Worm (Caenorhabditis elegans): ENCODE measurements around the gene C43F9.5.
A peak's percentile ranks its signal among the peaks of the same experiment; 100 is the strongest.

The C43F9.5 gene

DNA sequence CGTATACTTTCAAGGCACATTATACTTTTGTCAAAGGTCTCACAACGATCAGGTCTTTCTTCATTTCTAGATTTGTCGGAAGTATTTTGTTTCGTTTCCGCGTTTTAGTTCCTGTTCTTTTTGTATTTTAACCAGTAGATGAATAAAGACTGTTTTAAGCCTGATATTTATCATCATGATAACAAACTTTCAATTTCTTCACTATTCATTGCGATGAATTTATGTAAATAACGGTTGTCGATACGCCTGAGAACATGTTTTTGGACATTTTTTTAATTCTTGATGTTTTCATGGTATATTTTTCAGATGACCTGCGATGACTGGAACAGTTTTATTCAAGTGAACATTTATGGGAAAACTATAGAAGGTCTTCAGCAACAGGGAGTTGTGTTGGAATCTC lies 32.1 kb downstream of the C43F9.5 start, which contains the start of gene zim-3:
Gene zim-3 (plus strand): TSS at position 301 of the 400 bp plus-strand sequence.
- no peak for TF ChIP-seq elt-2 (tag; optimal IDR thresholded peaks at IDR 0.05)
- TF ChIP-seq ceh-9 (tag; optimal IDR thresholded peaks at IDR 0.05): no peak
- TF ChIP-seq mdl-1 (tag; optimal IDR thresholded peaks at IDR 0.05): no peak
- TF ChIP-seq fkh-2 (tag; optimal IDR thresholded peaks at IDR 0.05): no peak
- TF ChIP-seq elt-3 (tag; optimal IDR thresholded peaks at IDR 0.05): no peak
- no peak for TF ChIP-seq nfya-1 (tag; optimal IDR thresholded peaks at IDR 0.05; ENCODE audit: insufficient read depth)
- TF ChIP-seq jun-1 (tag; optimal IDR thresholded peaks at IDR 0.05): no peak
- TF ChIP-seq ama-1 (optimal IDR thresholded peaks at IDR 0.05): no peak
- TF ChIP-seq skn-1 (tag; optimal IDR thresholded peaks at IDR 0.05): no peak
- TF ChIP-seq elt-1 (tag; optimal IDR thresholded peaks at IDR 0.05): no peak
- no peak for TF ChIP-seq nhr-11 (tag; optimal IDR thresholded peaks at IDR 0.05)
- no peak for TF ChIP-seq nhr-25 (tag; optimal IDR thresholded peaks at IDR 0.05)
- no peak for TF ChIP-seq lin-15B (tag; optimal IDR thresholded peaks at IDR 0.05)
- no peak for TF ChIP-seq ceh-28 (tag; optimal IDR thresholded peaks at IDR 0.05)

DNA sequence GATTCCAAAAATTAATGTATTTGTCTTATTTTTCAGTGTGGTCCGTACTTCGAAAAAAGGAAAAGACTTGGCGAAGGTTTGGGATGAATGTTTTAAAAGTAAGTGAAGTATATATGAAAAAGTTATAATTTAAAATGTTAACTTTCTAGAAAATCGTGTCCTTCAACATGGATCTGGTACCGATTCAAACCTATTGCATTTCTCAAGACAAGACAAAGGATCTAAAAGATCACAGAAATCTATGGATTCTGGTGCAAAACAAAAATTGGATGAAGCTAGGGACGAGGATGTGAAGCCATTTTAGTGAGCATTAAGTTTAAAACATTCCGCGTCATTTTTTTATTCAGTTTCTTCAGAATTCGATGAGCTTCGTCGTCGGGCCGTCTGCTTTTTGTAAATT lies 35.6 kb downstream of the C43F9.5 start, which contains the start of gene zim-2:
Gene zim-2 (plus strand): TSS at position 301 of the 400 bp plus-strand sequence.
- no peak for TF ChIP-seq tbx-2 (tag; optimal IDR thresholded peaks at IDR 0.05)

DNA sequence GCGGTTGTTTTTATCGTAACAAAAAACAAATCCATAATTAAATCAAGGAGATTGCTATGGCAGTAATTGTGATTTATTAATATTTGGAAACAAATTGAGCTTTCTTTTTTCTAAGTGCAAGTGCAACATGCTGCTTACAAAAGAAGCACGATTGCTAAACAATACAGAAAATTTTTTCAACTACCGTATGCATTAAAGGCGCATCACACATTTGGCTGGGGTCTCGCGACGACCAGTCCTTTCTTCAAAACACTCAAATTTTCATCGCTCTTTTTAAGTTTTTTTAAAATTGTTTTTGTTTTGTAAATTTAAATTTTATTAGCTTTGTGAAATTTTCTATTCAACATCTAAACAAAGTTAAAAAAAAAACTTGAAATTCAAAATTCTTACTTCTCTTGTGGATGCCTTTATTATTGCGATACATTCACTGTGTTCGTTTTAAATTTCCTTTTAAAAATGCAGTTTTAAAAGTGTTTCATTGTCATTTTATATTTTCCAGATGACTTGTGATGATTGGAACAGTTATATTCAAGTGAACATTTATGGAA lies 43.9 kb downstream of the C43F9.5 start, which contains the start of gene zim-1:
Gene zim-1 (plus strand): TSS at position 498 of the 548 bp plus-strand sequence.
- TF ChIP-seq daf-12 (tag; optimal IDR thresholded peaks at IDR 0.05): no peak
- no peak for TF ChIP-seq nhr-28 (tag; optimal IDR thresholded peaks at IDR 0.05)
- TF ChIP-seq ceh-16 (tag; optimal IDR thresholded peaks at IDR 0.05): no peak
- no peak for TF ChIP-seq snpc-4 (tag; optimal IDR thresholded peaks at IDR 0.05)
- no peak for TF ChIP-seq ama-1 (optimal IDR thresholded peaks at IDR 0.05)
- no peak for TF ChIP-seq mdl-1 (tag; optimal IDR thresholded peaks at IDR 0.05)
- no peak for TF ChIP-seq nhr-77 (tag; optimal IDR thresholded peaks at IDR 0.05)
- TF ChIP-seq egl-27 (tag; optimal IDR thresholded peaks at IDR 0.05): no peak
- TF ChIP-seq mml-1 (tag; optimal IDR thresholded peaks at IDR 0.05): no peak

DNA sequence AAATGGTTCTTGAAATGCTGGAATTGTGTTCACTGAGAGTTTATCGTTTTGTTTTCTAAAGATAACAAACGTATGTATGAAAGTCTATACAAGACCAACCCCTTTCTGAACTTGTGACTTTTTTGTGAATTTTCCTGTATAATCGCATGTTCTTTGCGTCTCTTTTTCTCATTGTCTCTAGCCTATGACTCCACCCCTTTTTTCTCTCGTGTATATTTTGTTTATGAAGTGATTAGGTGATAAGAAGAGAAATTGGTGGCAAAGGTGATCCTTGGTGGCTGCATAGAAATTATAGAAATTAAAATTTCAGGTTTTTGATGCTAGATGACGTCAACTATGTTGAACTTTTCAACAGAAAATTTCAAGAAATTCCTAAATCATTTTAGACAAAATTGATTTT lies 45.5 kb downstream of the C43F9.5 start, which contains the start of gene T07G12.5:
Gene T07G12.5 (minus strand): TSS at position 101 of the 400 bp plus-strand sequence.
- TF ChIP-seq zag-1 (tag; optimal IDR thresholded peaks at IDR 0.05): no peak
- TF ChIP-seq aly-2 (tag; optimal IDR thresholded peaks at IDR 0.05): no peak
- TF ChIP-seq elt-2 (tag; optimal IDR thresholded peaks at IDR 0.05): peak; percentile 40
- no peak for TF ChIP-seq fos-1 (tag; optimal IDR thresholded peaks at IDR 0.05)

DNA sequence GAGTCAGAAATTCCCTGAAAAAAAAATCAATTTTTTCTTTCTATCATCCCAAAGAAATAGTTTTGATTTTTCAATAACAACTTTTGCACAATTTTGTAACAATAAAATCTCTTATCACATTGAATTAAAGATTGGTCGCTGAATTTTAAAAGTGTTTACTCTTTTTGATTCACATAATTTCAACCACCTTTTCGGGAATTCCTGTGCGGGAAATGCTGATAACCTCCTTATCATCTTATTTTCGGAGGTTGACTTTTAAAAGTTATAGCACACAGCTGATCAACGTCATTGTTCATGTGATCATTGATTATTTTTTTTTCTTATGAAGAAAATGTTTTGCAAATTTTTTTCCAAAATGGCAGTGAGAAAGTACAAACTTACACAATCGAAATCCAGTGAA lies 47.2 kb downstream of the C43F9.5 start:
- peak; percentile 32 for TF ChIP-seq pha-4 (tag; optimal IDR thresholded peaks at IDR 0.05)
- peak; percentile 84 for TF ChIP-seq elt-2 (tag; optimal IDR thresholded peaks at IDR 0.05)
- TF ChIP-seq jun-1 (tag; optimal IDR thresholded peaks at IDR 0.05): peak; percentile 66
- peak; percentile 76 for TF ChIP-seq pqm-1 (tag; optimal IDR thresholded peaks at IDR 0.05)
- TF ChIP-seq ztf-11 (tag; optimal IDR thresholded peaks at IDR 0.05): no peak

DNA sequence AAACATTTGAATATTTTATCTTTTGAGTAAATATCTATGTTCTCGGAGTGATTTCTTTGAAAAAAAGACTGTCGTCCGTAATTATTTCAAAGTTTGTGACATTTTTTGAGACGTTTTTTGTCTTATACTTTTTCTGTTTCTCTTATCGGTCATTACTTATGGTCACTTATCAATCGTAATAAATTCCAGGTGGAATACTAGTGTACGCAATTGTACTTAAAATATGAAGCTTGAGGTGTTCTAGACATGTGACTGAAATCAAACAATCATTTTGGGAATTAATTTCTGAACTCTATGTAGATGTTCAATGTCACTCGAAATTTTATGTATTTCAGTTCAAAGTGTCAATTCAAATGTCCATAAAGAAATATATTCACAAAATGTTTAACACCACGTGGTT lies 48.3 kb downstream of the C43F9.5 start:
- TF ChIP-seq lsy-12 (tag; optimal IDR thresholded peaks at IDR 0.05) (no peak), R02D3.7 (tag; optimal IDR thresholded peaks at IDR 0.05) (no peak), elt-2 (tag; optimal IDR thresholded peaks at IDR 0.05) (peak; percentile 54)
